Fruit fly (Drosophila melanogaster): Measurements from ENCODE around the gene PLCXD.

The PLCXD gene

dm6 chr2L:12007853-12008252 is 41.4 kb upstream of the PLCXD start, which contains the start of gene Rh5:
TSS of gene Rh5 (plus strand) at chr2L:12008153.
- no peak for TF ChIP-seq Hnf4 (GFP tag; optimal IDR thresholded peaks at IDR 0.05)
- TF ChIP-seq foxo (GFP tag; optimal IDR thresholded peaks at IDR 0.05) = no peak
- no peak for TF ChIP-seq Myc (optimal IDR thresholded peaks at IDR 0.05)
- no peak for TF ChIP-seq HLH106 (tag; optimal IDR thresholded peaks at IDR 0.05)
- no peak for TF ChIP-seq Jra (GFP tag; optimal IDR thresholded peaks at IDR 0.05)
- TF ChIP-seq CG9705 (GFP tag; optimal IDR thresholded peaks at IDR 0.05) = no peak
- TF ChIP-seq h (GFP tag; optimal IDR thresholded peaks at IDR 0.05) = no peak
- TF ChIP-seq br (GFP tag; optimal IDR thresholded peaks at IDR 0.05) = no peak
- TF ChIP-seq tai (GFP tag; optimal IDR thresholded peaks at IDR 0.05) = no peak
- no peak for TF ChIP-seq dmrt93B (GFP tag; optimal IDR thresholded peaks at IDR 0.05)
- TF ChIP-seq woc (GFP tag; optimal IDR thresholded peaks at IDR 0.05) = no peak
- no peak for TF ChIP-seq Hr78 (GFP tag; optimal IDR thresholded peaks at IDR 0.05)
- no peak for TF ChIP-seq OdsH (GFP tag; optimal IDR thresholded peaks at IDR 0.05)

- peak; percentile 12 for TF ChIP-seq psq (GFP tag; optimal IDR thresholded peaks at IDR 0.05)
- TF ChIP-seq brk (GFP tag; optimal IDR thresholded peaks at IDR 0.05) = no peak
- TF ChIP-seq Hr83 (GFP tag; optimal IDR thresholded peaks at IDR 0.05; ENCODE audit: poor library complexity, severe bottlenecking) = peak; percentile 57
- peak; percentile 39 for TF ChIP-seq br (GFP tag; optimal IDR thresholded peaks at IDR 0.05)
- peak; percentile 17 for TF ChIP-seq fru (GFP tag; optimal IDR thresholded peaks at IDR 0.05)
- no peak for TF ChIP-seq Dfd (GFP tag; optimal IDR thresholded peaks at IDR 0.05)
- TF ChIP-seq Rel (GFP tag; optimal IDR thresholded peaks at IDR 0.05) = no peak
- peak; percentile 81 for TF ChIP-seq Rel (tag; optimal IDR thresholded peaks at IDR 0.05)
- TF ChIP-seq h (GFP tag; optimal IDR thresholded peaks at IDR 0.05) = peak; percentile 70
- TF ChIP-seq Hnf4 (GFP tag; optimal IDR thresholded peaks at IDR 0.05) = peak; percentile 49
- TF ChIP-seq Sp1 (GFP tag; optimal IDR thresholded peaks at IDR 0.05) = peak; percentile 45
- peak; percentile 4 for TF ChIP-seq Mio (GFP tag; optimal IDR thresholded peaks at IDR 0.05)
- TF ChIP-seq Jra (GFP tag; optimal IDR thresholded peaks at IDR 0.05) = peak; percentile 51
- no peak for TF ChIP-seq OdsH (GFP tag; optimal IDR thresholded peaks at IDR 0.05)
- no peak for TF ChIP-seq Myc (optimal IDR thresholded peaks at IDR 0.05)
- peak; percentile 61 to 69 for TF ChIP-seq dl (GFP tag; optimal IDR thresholded peaks at IDR 0.05; ENCODE audit: insufficient read depth in 1 of 2, partially characterized antibody in 2 of 2)
- TF ChIP-seq ey (GFP tag; optimal IDR thresholded peaks at IDR 0.05) = no peak
- TF ChIP-seq HLH106 (tag; optimal IDR thresholded peaks at IDR 0.05) = peak; percentile 13
- peak in 1 of 2 experiments; percentile 22 for TF ChIP-seq foxo (GFP tag; optimal IDR thresholded peaks at IDR 0.05)
These were observed 38.9 kb upstream of the PLCXD start for dm6 chr2L:12010100-12010876.

- TF ChIP-seq usp (GFP tag; optimal IDR thresholded peaks at IDR 0.05) = no peak
- peak; percentile 95 for TF ChIP-seq CG9705 (GFP tag; optimal IDR thresholded peaks at IDR 0.05)
- TF ChIP-seq sv (GFP tag; optimal IDR thresholded peaks at IDR 0.05) = peak; percentile 84
- TF ChIP-seq Vsx2 (GFP tag; optimal IDR thresholded peaks at IDR 0.05; ENCODE audit: partially characterized antibody) = no peak
- TF ChIP-seq jim (GFP tag; optimal IDR thresholded peaks at IDR 0.05) = no peak
- TF ChIP-seq Myc (optimal IDR thresholded peaks at IDR 0.05) = no peak
- TF ChIP-seq brk (GFP tag; optimal IDR thresholded peaks at IDR 0.05) = no peak
- peak; percentile 4 for TF ChIP-seq dsf (GFP tag; optimal IDR thresholded peaks at IDR 0.05; ENCODE audit: borderline replicate concordance)
- peak; percentile 75 for TF ChIP-seq Hnf4 (GFP tag; optimal IDR thresholded peaks at IDR 0.05)
- TF ChIP-seq Hr83 (GFP tag; optimal IDR thresholded peaks at IDR 0.05; ENCODE audit: poor library complexity, severe bottlenecking) = peak; percentile 2
- peak in 1 of 2 experiments; percentile 92 for TF ChIP-seq foxo (GFP tag; optimal IDR thresholded peaks at IDR 0.05)
- no peak for TF ChIP-seq Hr78 (GFP tag; optimal IDR thresholded peaks at IDR 0.05)
- TF ChIP-seq OdsH (GFP tag; optimal IDR thresholded peaks at IDR 0.05) = peak; percentile 91
- TF ChIP-seq sage (GFP tag; optimal IDR thresholded peaks at IDR 0.05) = peak; percentile 84
- TF ChIP-seq tai (GFP tag; optimal IDR thresholded peaks at IDR 0.05) = no peak
- peak; percentile 76 for TF ChIP-seq psq (GFP tag; optimal IDR thresholded peaks at IDR 0.05)
- TF ChIP-seq woc (GFP tag; optimal IDR thresholded peaks at IDR 0.05) = peak; percentile 91
- TF ChIP-seq CrebA (GFP tag; optimal IDR thresholded peaks at IDR 0.05; ENCODE audit: borderline replicate concordance) = no peak
- TF ChIP-seq ey (GFP tag; optimal IDR thresholded peaks at IDR 0.05) = peak; percentile 92
- TF ChIP-seq lola (GFP tag; optimal IDR thresholded peaks at IDR 0.05) = no peak
- TF ChIP-seq CG32264 (GFP tag; optimal IDR thresholded peaks at IDR 0.05) = peak; percentile 56
- TF ChIP-seq Abd-B (GFP tag; optimal IDR thresholded peaks at IDR 0.05) = no peak
- no peak for TF ChIP-seq Dfd (GFP tag; optimal IDR thresholded peaks at IDR 0.05)
- TF ChIP-seq N (GFP tag; optimal IDR thresholded peaks at IDR 0.05) = no peak
- TF ChIP-seq GATAd (GFP tag; optimal IDR thresholded peaks at IDR 0.05) = no peak
- TF ChIP-seq h (GFP tag; optimal IDR thresholded peaks at IDR 0.05) = peak; percentile 92
- no peak for TF ChIP-seq pan (optimal IDR thresholded peaks at IDR 0.05)
- peak; percentile 91 for TF ChIP-seq dmrt93B (GFP tag; optimal IDR thresholded peaks at IDR 0.05)
- peak; percentile 77 for TF ChIP-seq Jra (GFP tag; optimal IDR thresholded peaks at IDR 0.05)
- TF ChIP-seq Dif (GFP tag; optimal IDR thresholded peaks at IDR 0.05; ENCODE audit: partially characterized antibody) = no peak
- TF ChIP-seq HLH106 (tag; optimal IDR thresholded peaks at IDR 0.05) = peak; percentile 97
- peak; percentile 91 for TF ChIP-seq fru (GFP tag; optimal IDR thresholded peaks at IDR 0.05)
- peak; percentile 32 for TF ChIP-seq Mio (GFP tag; optimal IDR thresholded peaks at IDR 0.05)
- TF ChIP-seq Rel (GFP tag; optimal IDR thresholded peaks at IDR 0.05) = no peak
- TF ChIP-seq Rel (tag; optimal IDR thresholded peaks at IDR 0.05) = peak; percentile 69
- TF ChIP-seq rgr (GFP tag; optimal IDR thresholded peaks at IDR 0.05) = peak; percentile 86
- TF ChIP-seq br (GFP tag; optimal IDR thresholded peaks at IDR 0.05) = peak; percentile 92
- TF ChIP-seq Sp1 (GFP tag; optimal IDR thresholded peaks at IDR 0.05) = peak; percentile 96
These were observed 38.1 kb upstream of the PLCXD start for dm6 chr2L:12010877-12011666.

Data from whole organism, wandering third instar larva.